Fruit fly (Drosophila melanogaster) whole organism, adult: Measurements from ENCODE around the gene IFT46.

Source experiments
- CG11617 ChIP-seq: fragments of 200-800 bp; sonication (Bioruptor generic); optimal IDR thresholded peaks from 2 replicates; lab custom pipeline; 2017; ENCODE audit warnings: mild to moderate bottlenecking, missing biosample characterization, missing genetic modification reagents, missing genetic modification characterization
- Crg-1 ChIP-seq: fragments of 200-800 bp; sonication (Bioruptor generic); optimal IDR thresholded peaks from 2 replicates; lab custom pipeline; 2016; ENCODE audit warnings: missing biosample characterization, missing genetic modification characterization
- Hr96 ChIP-seq: fragments of 200-800 bp; sonication (Bioruptor generic); optimal IDR thresholded peaks from 2 replicates; lab custom pipeline; 2016; ENCODE audit warnings: missing biosample characterization, missing genetic modification characterization

dm6 chr2L:18628104-18628503, 12.2 kb upstream of the IFT46 start:
- no peak for TF ChIP-seq Crg-1
- TF ChIP-seq CG11617 (GFP tag; lab: Kevin White, UChicago), result no peak
- no peak for TF ChIP-seq Hr96
